Fruit fly (Drosophila melanogaster): ENCODE data around the gene Pten.

Pten gene

dm6 chr2L:10299077-10299809, 38.4 kb upstream of the Pten start (continued):
- TF ChIP-seq CG7556 (GFP tag; optimal IDR thresholded peaks at IDR 0.05) (no peak), ken (GFP tag; IDR thresholded peaks at IDR 0.05) (no peak), Kr (GFP tag; optimal IDR thresholded peaks at IDR 0.05) (no peak), ATbp (GFP tag; optimal IDR thresholded peaks at IDR 0.05) (no peak), mld (GFP tag; IDR thresholded peaks at IDR 0.05; ENCODE audit: partially characterized antibody) (no peak), CG10366 (GFP tag; IDR thresholded peaks at IDR 0.05) (no peak), salm (tag; optimal IDR thresholded peaks at IDR 0.05) (no peak), lola (GFP tag; optimal IDR thresholded peaks at IDR 0.05) (no peak), CG10462 (GFP tag; optimal IDR thresholded peaks at IDR 0.05) (no peak), gsb (GFP tag; IDR thresholded peaks at IDR 0.05) (no peak), chn (GFP tag; optimal IDR thresholded peaks at IDR 0.05) (no peak), Xrp1 (GFP tag; IDR thresholded peaks at IDR 0.05) (peak; percentile 40; the same call in 1 of the 2 replicates), Neu2 (GFP tag; optimal IDR thresholded peaks at IDR 0.05; ENCODE audit: borderline replicate concordance) (no peak), D (optimal IDR thresholded peaks at IDR 0.05) (no peak), D (GFP tag; optimal IDR thresholded peaks at IDR 0.05) (no peak), CG2199 (GFP tag; IDR thresholded peaks at IDR 0.05) (no peak), Aef1 (GFP tag; IDR thresholded peaks at IDR 0.05) (no peak), CG15479 (GFP tag; optimal IDR thresholded peaks at IDR 0.05) (no peak), Lim3 (GFP tag; IDR thresholded peaks at IDR 0.05) (no peak), CG7963 (GFP tag; IDR thresholded peaks at IDR 0.05; ENCODE audit: partially characterized antibody) (no peak), Doc3 (GFP tag; IDR thresholded peaks at IDR 0.05; ENCODE audit: partially characterized antibody) (no peak), Asciz (GFP tag; optimal IDR thresholded peaks at IDR 0.05) (no peak), H15 (GFP tag; IDR thresholded peaks at IDR 0.05) (no peak), Mes4 (GFP tag; optimal IDR thresholded peaks at IDR 0.05) (no peak), repo (GFP tag; optimal IDR thresholded peaks at IDR 0.05) (no peak), Hr39 (optimal IDR thresholded peaks at IDR 0.05) (no peak), CG1647 (GFP tag; optimal IDR thresholded peaks at IDR 0.05) (no peak), Nf-YB (GFP tag; optimal IDR thresholded peaks at IDR 0.05) (no peak), CG6175 (GFP tag; IDR thresholded peaks at IDR 0.05) (no peak), CG18599 (GFP tag; optimal IDR thresholded peaks at IDR 0.05) (no peak), HLH54F (GFP tag; optimal IDR thresholded peaks at IDR 0.05) (no peak), CG10565 (GFP tag; optimal IDR thresholded peaks at IDR 0.05) (no peak), Mrtf (GFP tag; IDR thresholded peaks at IDR 0.05) (no peak), Rx (GFP tag; IDR thresholded peaks at IDR 0.05) (no peak), CG6791 (GFP tag; IDR thresholded peaks at IDR 0.05; ENCODE audit: partially characterized antibody) (no peak), bigmax (GFP tag; optimal IDR thresholded peaks at IDR 0.05) (no peak), CG12299 (tag; optimal IDR thresholded peaks at IDR 0.05) (no peak), pzg (GFP tag; optimal IDR thresholded peaks at IDR 0.05) (no peak), Poxn (GFP tag; IDR thresholded peaks at IDR 0.05) (no peak), org-1 (GFP tag; optimal IDR thresholded peaks at IDR 0.05) (no peak), peb (GFP tag; IDR thresholded peaks at IDR 0.05) (no peak), amos (GFP tag; IDR thresholded peaks at IDR 0.05; ENCODE audit: partially characterized antibody) (no peak), sug (tag; optimal IDR thresholded peaks at IDR 0.05) (no peak), Ada2b (GFP tag; IDR thresholded peaks at IDR 0.05) (no peak), Blimp-1 (GFP tag; optimal IDR thresholded peaks at IDR 0.05) (no peak), CG9609 (GFP tag; optimal IDR thresholded peaks at IDR 0.05) (no peak), dmrt99B (tag; optimal IDR thresholded peaks at IDR 0.05) (peak; percentile 34), CG17802 (tag; optimal IDR thresholded peaks at IDR 0.05) (no peak), CG13123 (GFP tag; optimal IDR thresholded peaks at IDR 0.05) (no peak), CG8290 (GFP tag; optimal IDR thresholded peaks at IDR 0.05) (no peak), CG8290 (tag; optimal IDR thresholded peaks at IDR 0.05) (no peak)
